Worm (Caenorhabditis elegans): Measurements from ENCODE around the gene acs-14.

ce11 chrV:9518832-9519231 is 10.9 kb downstream of the acs-14 start, which contains the start of gene C50F4.8:
- TF ChIP-seq him-1 (tag; optimal IDR thresholded peaks at IDR 0.05): no peak
- no peak for TF ChIP-seq W03F9.2 (tag; optimal IDR thresholded peaks at IDR 0.05)
